Worm (Caenorhabditis elegans) whole organism, dauer: ENCODE measurements around the gene F44B9.9.

Source experiments
- unc-62 ChIP-seq: sonication (generic microtip); optimal IDR thresholded peaks from 2 replicates; lab custom pipeline; 2017; ENCODE audit warnings: missing biosample characterization, missing genetic modification reagents, missing genetic modification characterization

Gene F44B9.9

DNA sequence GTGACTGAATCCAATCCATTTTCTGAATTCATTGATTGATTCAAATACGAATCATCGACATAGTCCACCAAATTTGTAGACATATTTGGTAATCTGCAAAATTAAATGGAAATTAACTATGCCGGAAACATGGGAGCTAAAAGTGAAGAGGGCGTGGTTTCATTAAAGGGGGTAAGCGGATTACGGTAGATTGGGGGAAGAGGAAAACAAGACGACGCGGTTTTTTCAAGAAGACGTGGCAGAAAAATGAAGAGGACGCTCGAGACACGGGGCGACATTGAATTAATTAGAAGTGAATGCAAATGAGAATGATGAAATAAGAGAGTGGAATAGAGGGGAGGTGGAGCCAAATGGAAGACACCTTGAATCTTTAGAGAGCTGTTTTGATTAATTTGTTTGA, 34.5 kb downstream of the F44B9.9 start, which contains the start of gene npr-17:
Gene npr-17 (minus strand): TSS at position 101 of the 400 bp plus-strand sequence.
- TF ChIP-seq unc-62 (GFP tag; lab: Kevin White, UChicago) = no peak

DNA sequence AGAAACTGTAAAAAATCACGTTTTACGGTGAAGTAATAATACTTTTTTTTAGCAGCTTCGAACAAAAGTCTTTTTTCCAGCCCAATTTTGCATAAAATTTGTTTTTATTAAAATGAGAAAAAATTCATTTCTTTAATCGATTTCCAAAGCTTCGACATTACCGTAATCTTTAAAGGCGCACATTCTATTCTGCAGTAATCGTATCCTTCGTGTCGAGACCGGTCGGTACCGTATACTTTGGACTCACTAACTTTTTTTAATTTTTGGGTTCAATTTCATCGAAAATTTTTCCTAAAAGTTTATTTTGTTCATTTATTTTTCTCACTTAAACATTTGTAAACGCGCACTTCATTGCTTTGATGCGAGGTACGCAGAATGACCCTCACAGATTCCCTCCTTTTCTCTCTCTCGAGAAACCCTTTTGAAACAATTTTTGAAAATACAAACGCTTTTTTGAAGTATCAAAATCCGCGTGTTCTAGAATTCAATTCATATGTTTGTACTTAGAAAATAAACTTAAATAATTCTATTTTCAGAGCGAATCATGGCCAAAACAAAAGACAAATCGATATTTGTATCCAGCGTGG, 44.2 kb downstream of the F44B9.9 start, which contains the start of gene hrpk-2:
Gene hrpk-2 (plus strand): TSS at position 537 of the 587 bp plus-strand sequence.
- no peak for TF ChIP-seq unc-62 (GFP tag; lab: Kevin White, UChicago)

DNA sequence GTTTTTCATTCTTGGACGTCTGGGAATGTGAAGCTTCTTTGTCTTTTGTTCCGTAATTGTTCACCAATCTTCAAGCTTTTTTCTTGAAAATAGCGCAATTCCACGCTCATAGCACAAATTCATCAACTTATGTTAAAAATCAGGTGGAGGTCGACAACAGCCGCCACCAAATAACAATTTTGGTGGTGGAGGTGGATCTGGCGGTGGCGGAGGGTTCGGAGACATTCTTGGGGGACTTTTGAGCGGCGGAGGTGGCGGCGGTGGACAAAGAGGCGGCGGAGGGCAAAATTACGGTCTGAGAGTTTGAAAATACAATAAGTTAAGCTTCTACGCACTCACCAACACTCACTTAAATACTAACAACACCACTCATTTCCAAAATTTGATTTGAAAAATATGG, 48.9 kb downstream of the F44B9.9 start:
- no peak for TF ChIP-seq unc-62 (GFP tag; lab: Kevin White, UChicago)

DNA sequence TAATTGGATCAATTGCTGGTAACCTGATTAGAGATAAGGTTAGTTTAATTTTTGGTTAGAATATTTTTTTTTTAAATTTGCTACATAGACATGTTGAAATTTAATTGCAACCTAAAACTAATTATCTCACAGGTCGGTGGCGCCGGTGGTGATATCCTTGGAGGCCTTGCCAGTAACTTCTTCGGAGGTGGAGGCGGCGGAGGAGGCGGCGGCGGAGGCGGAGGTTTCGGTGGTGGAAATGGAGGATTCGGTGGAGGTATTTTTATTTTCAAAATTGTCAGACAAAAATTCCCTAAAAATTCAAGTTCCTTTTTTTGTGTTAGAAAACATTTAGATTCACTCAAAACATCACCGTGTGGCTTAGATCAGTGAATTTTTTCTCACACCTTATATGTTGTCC, 49.6 kb downstream of the F44B9.9 start:
- no peak for TF ChIP-seq unc-62 (GFP tag; lab: Kevin White, UChicago)
